Worm (Caenorhabditis elegans) whole organism, L4 larva: ENCODE results near the gene hot-2.
A peak's percentile ranks its signal among the peaks of the same experiment; 100 is the strongest.

Experiments used
- F44E2.7 ChIP-seq: fragments of 200-800 bp; sonication (Bioruptor generic); IDR thresholded peaks from 2 replicates; pipeline ENCODE4 v2.1.2; 2022; ENCODE audit warnings: missing genetic modification characterization, missing compliant biosample characterization
- Y48G9A.11 ChIP-seq: fragments of 200-800 bp; sonication (Bioruptor generic); IDR thresholded peaks from 2 replicates; pipeline ENCODE4 v1.3.6; 2022; ENCODE audit warnings: missing genetic modification reagents, missing genetic modification characterization, missing compliant biosample characterization
- ZK337.2 ChIP-seq: fragments of 200-800 bp; sonication (Bioruptor generic); IDR thresholded peaks from 2 replicates; pipeline ENCODE4 v1.3.6; 2022; ENCODE audit warnings: missing genetic modification reagents, missing genetic modification characterization, missing compliant biosample characterization
- ZK546.5 ChIP-seq, 2 experiments: sonication (generic microtip); optimal IDR thresholded peaks; 2 replicates each; lab custom pipeline; 2017; ENCODE audit warnings: missing biosample characterization in 2 of 2, missing genetic modification characterization in 2 of 2
- aha-1 ChIP-seq: fragments of 150-350 bp; peaks from one replicate; lab custom pipeline; 2014; ENCODE audit warnings: missing biosample characterization, missing genetic modification characterization
- aly-2 ChIP-seq: sonication (generic microtip); optimal IDR thresholded peaks from 2 replicates; lab custom pipeline; 2018; ENCODE audit warnings: missing biosample characterization, missing genetic modification characterization
- ceh-20 ChIP-seq: fragments of 200-800 bp; sonication (Bioruptor generic); IDR thresholded peaks from 2 replicates; pipeline ENCODE4 v1.3.6; 2022; ENCODE audit warnings: missing genetic modification reagents, missing genetic modification characterization, missing compliant biosample characterization
- cey-2 ChIP-seq: sonication (generic microtip); optimal IDR thresholded peaks from 3 replicates; lab custom pipeline; 2017; ENCODE audit warnings: missing genetic modification characterization, mild to moderate bottlenecking, missing compliant biosample characterization, antibody characterized with exemption, borderline replicate concordance; ENCODE audit not compliant: insufficient read depth
- daf-16 ChIP-seq, 3 experiments: sonication (generic microtip); optimal IDR thresholded peaks; 2 replicates each; lab custom pipeline; 2016 to 2017; ENCODE audit warnings: missing genetic modification characterization in 3 of 3, missing genetic modification reagents in 3 of 3, mild to moderate bottlenecking in 2 of 3, missing compliant biosample characterization in 2 of 3, missing biosample characterization in 1 of 3, moderate library complexity in 1 of 3
- egl-27 ChIP-seq: sonication (generic microtip); optimal IDR thresholded peaks from 3 replicates; lab custom pipeline; 2017; ENCODE audit warnings: missing biosample characterization, missing genetic modification reagents, missing genetic modification characterization
- egl-43 ChIP-seq: fragments of 200-800 bp; sonication (Bioruptor generic); IDR thresholded peaks from 2 replicates; pipeline ENCODE4 v1.3.6; 2022; ENCODE audit warnings: missing genetic modification reagents, missing genetic modification characterization, missing compliant biosample characterization
- fkh-10 ChIP-seq: fragments of 150-350 bp; optimal IDR thresholded peaks from 2 replicates; lab custom pipeline; 2014; ENCODE audit warnings: missing biosample characterization, missing genetic modification reagents, missing genetic modification characterization
- fos-1 ChIP-seq: fragments of 150-350 bp; optimal IDR thresholded peaks from 2 replicates; lab custom pipeline; 2014; ENCODE audit warnings: missing biosample characterization, missing genetic modification characterization
- hif-1 ChIP-seq, 2 experiments: sonication (generic microtip); optimal IDR thresholded peaks; 2 replicates each; lab custom pipeline; 2016 to 2017; ENCODE audit warnings: missing compliant biosample characterization in 2 of 2, missing genetic modification characterization in 2 of 2, missing genetic modification reagents in 2 of 2, missing genotype in 2 of 2, mild to moderate bottlenecking in 1 of 2
- hlh-11 ChIP-seq: fragments of 200-800 bp; sonication (Bioruptor generic); optimal IDR thresholded peaks from 2 replicates; lab custom pipeline; 2018; ENCODE audit warnings: mild to moderate bottlenecking, missing genetic modification characterization, missing compliant biosample characterization
- lin-38 ChIP-seq: fragments of 200-800 bp; sonication (Bioruptor generic); IDR thresholded peaks from 2 replicates; pipeline ENCODE4 v1.3.6; 2022; ENCODE audit warnings: missing genetic modification reagents, missing genetic modification characterization, missing compliant biosample characterization
- madf-9 ChIP-seq: fragments of 200-800 bp; sonication (Bioruptor generic); conservative IDR thresholded peaks from 2 replicates; pipeline ENCODE4 v1.3.6; 2022; ENCODE audit warnings: missing genetic modification reagents, missing genetic modification characterization, missing compliant biosample characterization
- mdt-29 ChIP-seq: fragments of 200-800 bp; sonication (Bioruptor generic); IDR thresholded peaks from 2 replicates; pipeline ENCODE4 v1.3.6; 2022; ENCODE audit warnings: missing genetic modification reagents, missing genetic modification characterization, missing compliant biosample characterization
- mes-2 ChIP-seq: sonication (generic microtip); optimal IDR thresholded peaks from 2 replicates; lab custom pipeline; 2016; ENCODE audit warnings: missing genotype, mild to moderate bottlenecking, missing genetic modification characterization, missing compliant biosample characterization; ENCODE audit not compliant: poor library complexity, severe bottlenecking
- mxl-3 ChIP-seq: fragments of 200-800 bp; sonication (Bioruptor generic); optimal IDR thresholded peaks from 2 replicates; lab custom pipeline; 2018; ENCODE audit warnings: mild to moderate bottlenecking, missing genetic modification characterization, missing compliant biosample characterization
- nhr-102 ChIP-seq: sonication (generic microtip); optimal IDR thresholded peaks from 2 replicates; lab custom pipeline; 2016; ENCODE audit warnings: mild to moderate bottlenecking, missing genetic modification characterization, moderate library complexity, missing compliant biosample characterization
- nhr-11 ChIP-seq: fragments of 150-350 bp; optimal IDR thresholded peaks from 2 replicates; lab custom pipeline; 2014; ENCODE audit warnings: missing biosample characterization, missing genetic modification characterization
- nhr-28 ChIP-seq: fragments of 150-350 bp; optimal IDR thresholded peaks from 2 replicates; lab custom pipeline; 2014; ENCODE audit warnings: missing biosample characterization, missing genetic modification characterization
- nhr-48 ChIP-seq: sonication (generic microtip); optimal IDR thresholded peaks from 2 replicates; lab custom pipeline; 2016; ENCODE audit warnings: mild to moderate bottlenecking, missing genetic modification characterization, missing compliant biosample characterization
- nhr-6 ChIP-seq: fragments of 150-350 bp; optimal IDR thresholded peaks from 2 replicates; lab custom pipeline; 2014; ENCODE audit warnings: missing biosample characterization, missing genetic modification characterization
- pqm-1 ChIP-seq: sonication (generic microtip); optimal IDR thresholded peaks from 2 replicates; lab custom pipeline; 2017; ENCODE audit warnings: missing biosample characterization, missing genetic modification characterization
- sdz-12 ChIP-seq: fragments of 200-800 bp; sonication (Bioruptor generic); optimal IDR thresholded peaks from 2 replicates; lab custom pipeline; 2018; ENCODE audit warnings: mild to moderate bottlenecking, missing genetic modification characterization, missing compliant biosample characterization
- set-16 ChIP-seq: fragments of 200-800 bp; sonication (Bioruptor generic); IDR thresholded peaks from 2 replicates; pipeline ENCODE4 v1.3.6; 2022; ENCODE audit warnings: missing genetic modification reagents, missing genetic modification characterization, missing compliant biosample characterization
- snpc-4 ChIP-seq: fragments of 150-350 bp; optimal IDR thresholded peaks from 2 replicates; lab custom pipeline; 2014; ENCODE audit warnings: missing biosample characterization, missing genetic modification characterization
- unc-130 ChIP-seq: sonication (generic microtip); optimal IDR thresholded peaks from 2 replicates; lab custom pipeline; 2016; ENCODE audit warnings: missing genetic modification reagents, missing genetic modification characterization, missing compliant biosample characterization
- vab-7 ChIP-seq: fragments of 200-800 bp; sonication (Bioruptor generic); IDR thresholded peaks from 2 replicates; pipeline ENCODE4 v1.3.6; 2022; ENCODE audit warnings: missing genetic modification reagents, missing genetic modification characterization, missing compliant biosample characterization
- zag-1 ChIP-seq: fragments of 150-350 bp; optimal IDR thresholded peaks from 2 replicates; lab custom pipeline; 2014; ENCODE audit warnings: missing biosample characterization, missing genetic modification characterization
- zfp-3 ChIP-seq: fragments of 200-800 bp; sonication (Bioruptor generic); conservative IDR thresholded peaks from 2 replicates; pipeline ENCODE4 v1.3.6; 2022; ENCODE audit warnings: missing genetic modification reagents, missing genetic modification characterization, missing compliant biosample characterization
- zip-2 ChIP-seq: fragments of 150-350 bp; optimal IDR thresholded peaks from 2 replicates; lab custom pipeline; 2014; ENCODE audit warnings: missing biosample characterization, missing genetic modification characterization

The hot-2 gene

DNA sequence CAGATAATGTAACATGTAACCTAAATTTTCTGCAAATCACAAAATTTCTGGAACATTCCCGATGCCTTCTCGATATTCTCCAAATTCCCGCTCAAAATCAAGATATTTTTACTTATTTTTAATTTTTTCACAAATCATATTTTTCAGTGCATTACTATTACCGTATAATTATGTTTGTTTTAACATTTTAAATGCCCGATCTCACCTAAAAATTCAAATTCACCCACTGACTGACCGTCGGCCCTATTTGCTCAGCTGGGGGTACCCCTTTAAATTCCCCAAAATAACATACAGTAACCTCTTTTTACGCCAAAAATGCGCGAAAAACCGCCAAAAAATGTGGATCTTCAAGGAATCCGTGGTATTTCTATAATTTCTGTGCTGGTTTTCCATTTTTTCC, 43.1 kb downstream of the hot-2 start, which contains the start of gene oac-49:
TSS of gene oac-49 (plus strand) at position 301 of the 400 bp plus-strand sequence.
- TF ChIP-seq F44E2.7 (GFP tag; lab: Robert Waterston, UW), result no peak
- no peak for TF ChIP-seq zag-1 (tag; lab: Kevin White, UChicago)
- no peak for TF ChIP-seq Y48G9A.11 (GFP tag; lab: Robert Waterston, UW)
- TF ChIP-seq nhr-102 (tag; lab: Kevin White, UChicago), result no peak
- TF ChIP-seq madf-9, result no peak
- no peak for TF ChIP-seq snpc-4 (tag; lab: Kevin White, UChicago)
- no peak for TF ChIP-seq mdt-29
- TF ChIP-seq fos-1 (tag; lab: Kevin White, UChicago), result no peak
- no peak for TF ChIP-seq ZK337.2 (GFP tag; lab: Robert Waterston, UW)
- no peak for TF ChIP-seq mxl-3
- TF ChIP-seq cey-2, result no peak

DNA sequence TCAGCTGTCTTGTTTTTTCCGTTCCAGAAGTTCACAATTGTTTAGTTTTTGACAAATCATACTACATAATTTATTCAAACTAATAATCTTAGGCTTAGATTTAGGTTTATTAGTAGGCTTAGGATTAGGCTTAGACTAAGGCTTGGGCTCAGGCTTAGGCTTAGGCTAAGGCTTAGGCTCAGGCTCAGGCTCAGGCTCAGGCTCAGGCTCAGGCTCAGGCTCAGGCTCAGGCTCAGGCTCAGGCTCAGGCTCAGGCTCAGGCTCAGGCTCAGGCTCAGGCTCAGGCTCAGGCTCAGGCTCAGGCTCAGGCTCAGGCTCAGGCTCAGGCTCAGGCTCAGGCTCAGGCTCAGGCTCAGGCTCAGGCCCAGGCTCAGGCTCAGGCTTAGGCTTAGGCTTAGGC, 54.4 kb downstream of the hot-2 start:
- TF ChIP-seq set-16 (GFP tag; lab: Robert Waterston, UW), result peak; percentile 80

DNA sequence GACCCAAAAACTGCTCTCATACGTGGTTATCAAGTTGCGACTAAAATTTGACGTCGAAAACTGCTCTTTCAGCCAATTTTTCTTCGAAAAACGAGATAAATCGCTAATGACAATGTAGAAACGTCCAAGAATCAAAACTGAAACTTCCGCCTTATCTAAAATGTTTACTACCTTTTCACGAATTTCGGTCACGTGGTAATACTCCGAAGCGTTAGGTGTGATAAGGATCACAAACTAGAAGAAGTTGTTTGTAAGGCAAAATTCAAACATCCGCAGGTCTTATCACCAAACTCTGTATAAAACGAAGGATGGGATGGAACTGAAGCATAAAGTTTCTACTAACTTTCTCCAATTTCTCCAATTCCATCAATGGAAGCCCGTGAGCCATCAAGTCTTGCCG, 55.9 kb downstream of the hot-2 start, which contains the start of gene sqst-3:
TSS of gene sqst-3 (plus strand) at position 370 of the 400 bp plus-strand sequence.
- TF ChIP-seq nhr-6 (tag; lab: Kevin White, UChicago), result no peak
- TF ChIP-seq daf-16 (GFP tag; optimal IDR thresholded peaks at IDR 0.05; lab: Kevin White, UChicago), result no peak
- peak; percentile 82 for TF ChIP-seq daf-16 (tag; optimal IDR thresholded peaks at IDR 0.05; lab: Kevin White, UChicago)
- peak; percentile 27 for TF ChIP-seq nhr-28 (tag; lab: Kevin White, UChicago)

- TF ChIP-seq egl-43 (GFP tag; lab: Robert Waterston, UW) (no peak), aha-1 (tag; lab: Kevin White, UChicago) (peak; percentile 2)
- TF ChIP-seq, all 104 proteins: peak for 1
These were observed 56.6 kb downstream of the hot-2 start for ce11 chrV:19231167-19231566.

DNA sequence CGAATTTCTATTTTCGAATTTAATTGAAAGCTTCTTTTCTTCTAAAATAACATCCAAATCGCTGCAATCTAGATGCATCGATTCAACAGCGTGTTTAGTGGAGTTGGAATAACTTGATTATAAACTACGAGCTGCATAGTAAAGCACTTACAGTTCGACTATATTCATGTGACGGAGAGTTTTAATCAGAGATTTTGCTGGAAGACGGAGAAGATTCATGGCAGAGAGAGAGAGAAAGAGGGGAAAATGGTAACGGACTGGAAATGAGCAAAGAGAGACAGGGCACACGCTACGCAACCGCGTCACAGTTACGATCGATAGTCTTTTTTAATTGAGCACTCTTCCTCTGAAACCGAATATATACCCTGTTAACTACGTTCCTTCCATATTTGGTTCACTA, 58.9 kb downstream of the hot-2 start, which contains the start of gene fbxb-116:
TSS of gene fbxb-116 (plus strand) at position 301 of the 400 bp plus-strand sequence.
- no peak for TF ChIP-seq nhr-102 (tag; lab: Kevin White, UChicago)
- no peak for TF ChIP-seq ZK546.5 (tag; optimal IDR thresholded peaks at IDR 0.05; lab: Kevin White, UChicago)
- TF ChIP-seq zip-2 (tag; lab: Kevin White, UChicago), result no peak
- TF ChIP-seq mes-2, result no peak
- TF ChIP-seq vab-7, result no peak
- no peak for TF ChIP-seq sdz-12 (GFP tag; lab: Kevin White, UChicago)
- TF ChIP-seq egl-27 (tag; lab: Kevin White, UChicago), result no peak
- no peak for TF ChIP-seq daf-16 (GFP tag; optimal IDR thresholded peaks at IDR 0.05; lab: Kevin White, UChicago)
- TF ChIP-seq daf-16 (tag; optimal IDR thresholded peaks at IDR 0.05; lab: Kevin White, UChicago), result no peak
- TF ChIP-seq aly-2 (tag; lab: Kevin White, UChicago), result no peak
- no peak for TF ChIP-seq pqm-1 (tag; lab: Kevin White, UChicago)
- TF ChIP-seq nhr-28 (tag; lab: Kevin White, UChicago), result no peak
- no peak for TF ChIP-seq zfp-3

ce11 chrV:19237204-19237603, 62.6 kb downstream of the hot-2 start, which contains the start of gene fbxb-2:
fbxb-2 (minus strand) TSS chrV:19237304.
- TF ChIP-seq hif-1 (tag; optimal IDR thresholded peaks at IDR 0.05; lab: Kevin White, UChicago) (no peak), ceh-20 (GFP tag; lab: Robert Waterston, UW) (no peak), nhr-48 (tag; lab: Kevin White, UChicago) (no peak), nhr-11 (no peak), hlh-11 (tag; lab: Kevin White, UChicago) (no peak), fkh-10 (GFP tag; lab: Kevin White, UChicago) (no peak), unc-130 (no peak), nhr-28 (tag; lab: Kevin White, UChicago) (no peak), lin-38 (no peak)
- TF ChIP-seq, all 104 proteins: peak for 0
